Fruit fly (Drosophila melanogaster) whole organism, pupa: ENCODE data around the gene Dif.

Source experiments
- CG10348 ChIP-seq: fragments of 200-800 bp; sonication (Bioruptor generic); IDR thresholded peaks from 2 replicates; pipeline ENCODE4 v1.3.6; 2022; ENCODE audit warnings: missing biosample characterization, missing genetic modification characterization
- CG13204 ChIP-seq: fragments of 200-800 bp; sonication (Bioruptor generic); optimal IDR thresholded peaks from 2 replicates; lab custom pipeline; 2018; ENCODE audit warnings: missing biosample characterization, mild to moderate bottlenecking, missing genetic modification characterization, moderate library complexity
- CG17806 ChIP-seq: fragments of 200-800 bp; sonication (Bioruptor generic); optimal IDR thresholded peaks from 2 replicates; lab custom pipeline; 2018; ENCODE audit warnings: missing biosample characterization, mild to moderate bottlenecking, missing genetic modification characterization, moderate library complexity
- CG4496 ChIP-seq: fragments of 200-800 bp; sonication (Bioruptor generic); IDR thresholded peaks from 3 replicates; pipeline ENCODE4 v1.3.6; 2022; ENCODE audit warnings: missing biosample characterization, missing genetic modification characterization
- CG8159 ChIP-seq: fragments of 200-800 bp; sonication (Bioruptor generic); optimal IDR thresholded peaks from 3 replicates; lab custom pipeline; 2018; ENCODE audit warnings: missing biosample characterization, mild to moderate bottlenecking, missing genetic modification characterization, moderate library complexity
- EcR ChIP-seq: fragments of 200-800 bp; sonication (Bioruptor generic); optimal IDR thresholded peaks from 3 replicates; lab custom pipeline; 2019; ENCODE audit warnings: missing biosample characterization, missing genetic modification characterization, mild to moderate bottlenecking, moderate library complexity, missing genetic modification reagents
- fd96Ca ChIP-seq: fragments of 200-800 bp; sonication (Bioruptor generic); IDR thresholded peaks from 3 replicates; pipeline ENCODE4 v1.3.6; 2022; ENCODE audit warnings: missing biosample characterization, missing genetic modification characterization
- rn ChIP-seq: fragments of 200-800 bp; sonication (Bioruptor generic); IDR thresholded peaks from 2 replicates; pipeline ENCODE4 v1.3.6; 2022; ENCODE audit warnings: missing biosample characterization, missing genetic modification characterization

DNA sequence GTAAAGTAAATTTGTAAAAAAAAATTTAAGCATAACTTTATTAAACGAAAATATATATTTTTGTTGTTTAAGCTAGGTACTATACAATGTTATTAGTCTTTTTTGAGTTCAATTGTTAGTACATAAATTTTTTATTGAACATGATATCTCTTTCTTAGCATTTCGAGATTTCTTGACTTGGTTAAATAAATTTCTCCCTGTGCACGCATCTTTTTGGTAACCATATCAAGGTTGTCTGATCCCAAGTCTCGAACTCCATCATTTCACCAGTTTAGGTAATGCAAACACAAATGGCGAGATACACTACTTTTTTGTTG, 1.6 kb downstream of the Dif start:
- TF ChIP-seq CG4496: peak; percentile 74
- TF ChIP-seq CG10348 (GFP tag; lab: Robert Waterston, UW): no peak
- no peak for TF ChIP-seq CG13204
- no peak for TF ChIP-seq EcR (GFP tag; lab: Kevin White, UChicago)
- TF ChIP-seq fd96Ca: no peak
- TF ChIP-seq CG8159 (tag; lab: Kevin White, UChicago): peak; percentile 59
- no peak for TF ChIP-seq rn
- no peak for TF ChIP-seq CG17806
